Fruit fly (Drosophila melanogaster): Measurements from ENCODE around the gene Rilpl.

DNA sequence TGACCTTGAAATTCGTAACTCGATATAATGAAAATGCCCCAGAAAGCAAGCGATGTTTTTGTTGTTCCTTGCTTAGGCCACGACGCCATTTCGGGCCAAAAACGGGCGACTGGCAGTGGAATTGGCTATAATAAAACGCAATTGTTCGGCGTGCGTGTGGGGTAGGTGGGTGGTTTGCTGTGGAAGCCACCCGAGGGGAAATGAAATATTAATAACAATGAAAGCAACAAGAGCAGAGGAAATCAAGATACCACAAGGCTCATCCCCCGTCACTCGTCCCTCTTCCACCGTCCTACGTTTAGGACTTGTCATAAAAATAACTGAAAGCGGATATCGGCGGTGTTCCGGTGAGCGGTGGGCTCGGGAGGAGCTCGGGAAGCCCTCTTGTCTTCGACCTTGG lies 12.9 kb downstream of the Rilpl start:
- no peak for TF ChIP-seq ttk (optimal IDR thresholded peaks at IDR 0.05)
- no peak for TF ChIP-seq Sin3A (optimal IDR thresholded peaks at IDR 0.05)
- TF ChIP-seq psq (optimal IDR thresholded peaks at IDR 0.05) = no peak

All from Kc167 (cell line).